Worm (Caenorhabditis elegans): Measurements from ENCODE around the gene ZK1307.9.

DNA sequence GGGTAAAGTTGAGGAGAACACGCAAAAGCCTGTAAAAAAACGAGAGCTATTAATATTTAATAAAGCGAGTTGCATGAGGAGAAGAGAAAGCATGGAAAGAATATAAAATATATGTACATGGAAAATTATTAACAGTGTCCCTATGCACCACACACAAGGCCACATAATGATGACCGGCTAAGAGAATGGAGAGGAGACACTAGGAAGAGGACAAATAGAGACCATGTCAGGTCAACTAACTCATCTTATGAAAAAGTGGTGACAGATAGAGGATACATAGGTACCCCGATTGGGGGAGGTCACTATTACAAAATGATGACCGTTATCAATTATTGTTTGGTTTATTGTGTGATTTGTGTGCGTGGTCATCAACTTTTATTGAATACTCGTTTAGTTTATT lies 4.9 kb upstream of the ZK1307.9 start, which contains the start of gene fzr-1:
- TF ChIP-seq mdl-1 (tag; optimal IDR thresholded peaks at IDR 0.05): no peak
- TF ChIP-seq duxl-1 (tag; optimal IDR thresholded peaks at IDR 0.05; ENCODE audit: poor library complexity): no peak
- no peak for TF ChIP-seq aly-2 (tag; optimal IDR thresholded peaks at IDR 0.05)
- no peak for TF ChIP-seq nhr-11 (tag; optimal IDR thresholded peaks at IDR 0.05)
- TF ChIP-seq ama-1 (optimal IDR thresholded peaks at IDR 0.05): no peak
- TF ChIP-seq F26F4.8 (GFP tag; conservative IDR thresholded peaks at IDR 0.05): no peak
- TF ChIP-seq ztf-11 (tag; optimal IDR thresholded peaks at IDR 0.05): no peak
- no peak for TF ChIP-seq egl-27 (tag; optimal IDR thresholded peaks at IDR 0.05)
- TF ChIP-seq fos-1 (tag; optimal IDR thresholded peaks at IDR 0.05): no peak
- no peak for TF ChIP-seq unc-62 (GFP tag; optimal IDR thresholded peaks at IDR 0.05 in 1 of 2)
- TF ChIP-seq unc-62 (tag; optimal IDR thresholded peaks at IDR 0.05): no peak
- no peak for TF ChIP-seq mxl-2 (GFP tag; conservative IDR thresholded peaks at IDR 0.05)
- TF ChIP-seq nhr-76 (tag; optimal IDR thresholded peaks at IDR 0.05): no peak
